Fruit fly (Drosophila melanogaster) whole organism, embryonic: Measurements from ENCODE around the gene vkg.
A peak's percentile ranks its signal among the peaks of the same experiment; 100 is the strongest.

Experiments
- CG10267 ChIP-seq: fragments of 200-800 bp; sonication (Bioruptor generic); optimal IDR thresholded peaks from 2 replicates; lab custom pipeline; 2018; ENCODE audit warnings: missing biosample characterization, mild to moderate bottlenecking, missing genetic modification characterization, moderate library complexity
- CG11696 ChIP-seq: fragments of 200-800 bp; sonication (Bioruptor generic); IDR thresholded peaks from 2 replicates; pipeline ENCODE4 v1.3.6; 2022; ENCODE audit warnings: missing biosample characterization, missing genetic modification characterization
- CG7745 ChIP-seq: fragments of 200-800 bp; sonication (Bioruptor generic); optimal IDR thresholded peaks from 2 replicates; lab custom pipeline; 2018; ENCODE audit warnings: missing biosample characterization, mild to moderate bottlenecking, missing genetic modification characterization, moderate library complexity
- HLH54F ChIP-seq: fragments of 200-800 bp; sonication (Bioruptor generic); optimal IDR thresholded peaks from 3 replicates; lab custom pipeline; 2016; ENCODE audit warnings: missing biosample characterization, missing genetic modification characterization
- Hr51 ChIP-seq, 2 experiments: fragments of 200-800 bp; sonication (Bioruptor generic); optimal IDR thresholded peaks; 2 replicates in 1 of 2; 3 replicates in 1 of 2; lab custom pipeline; 2016 to 2018; ENCODE audit warnings: missing biosample characterization in 2 of 2, missing genetic modification characterization in 2 of 2, mild to moderate bottlenecking in 1 of 2, moderate library complexity in 1 of 2
- Max ChIP-seq: fragments of 200-800 bp; sonication (Bioruptor generic); optimal IDR thresholded peaks from 2 replicates; lab custom pipeline; 2016; ENCODE audit warnings: missing biosample characterization, mild to moderate bottlenecking, missing genetic modification characterization
- Nf-YA ChIP-seq: fragments of 200-800 bp; sonication (Bioruptor generic); IDR thresholded peaks from 2 replicates; pipeline ENCODE4 v1.3.6; 2022; ENCODE audit warnings: missing biosample characterization, missing genetic modification characterization
- ab ChIP-seq: fragments of 200-800 bp; sonication (Bioruptor generic); optimal IDR thresholded peaks from 2 replicates; lab custom pipeline; 2016; ENCODE audit warnings: missing biosample characterization, missing genetic modification characterization
- bbx ChIP-seq: fragments of 200-800 bp; sonication (Bioruptor generic); IDR thresholded peaks from 2 replicates; pipeline ENCODE4 v1.3.6; 2022; ENCODE audit warnings: missing biosample characterization, missing genetic modification characterization; ENCODE audit not compliant: partially characterized antibody
- chm ChIP-seq: fragments of 200-800 bp; sonication (Bioruptor generic); IDR thresholded peaks from 2 replicates; pipeline ENCODE4 v1.3.6; 2022; ENCODE audit warnings: missing biosample characterization, missing genetic modification characterization
- kay ChIP-seq: fragments of 200-800 bp; sonication (Bioruptor generic); optimal IDR thresholded peaks from 2 replicates; lab custom pipeline; 2016; ENCODE audit warnings: missing biosample characterization, missing genetic modification characterization
- psq ChIP-seq: fragments of 200-800 bp; sonication (Bioruptor generic); optimal IDR thresholded peaks from 2 replicates; lab custom pipeline; 2017; ENCODE audit warnings: missing biosample characterization, missing genetic modification characterization

dm6 chr2L:5052367-5052914, 24.4 kb upstream of the vkg start, which contains the start of gene senju:
- peak; percentile 70 for TF ChIP-seq kay
- TF ChIP-seq ab (GFP tag; lab: Kevin White, UChicago): peak; percentile 61
- TF ChIP-seq bbx (GFP tag; lab: Robert Waterston, UW): peak; percentile 35; the same call in 1 of the 2 replicates
- no peak for TF ChIP-seq CG7745
- peak; percentile 90 for TF ChIP-seq Max
- TF ChIP-seq CG11696 (GFP tag; lab: Robert Waterston, UW): peak; percentile 53
- TF ChIP-seq HLH54F (GFP tag; lab: Kevin White, UChicago): peak; percentile 81
- peak; percentile 58 for TF ChIP-seq psq (GFP tag; lab: Kevin White, UChicago)
- TF ChIP-seq CG10267 (tag; lab: Kevin White, UChicago): peak; percentile 99
- TF ChIP-seq Hr51 (GFP tag; optimal IDR thresholded peaks at IDR 0.05; lab: Kevin White, UChicago): peak; percentile 82 to 86
- TF ChIP-seq Nf-YA (GFP tag; lab: Robert Waterston, UW): peak; percentile 39; the same call in 1 of the 2 replicates
- TF ChIP-seq chm (GFP tag; lab: Robert Waterston, UW): peak; percentile 87
